Worm (Caenorhabditis elegans) whole organism, young adult: ENCODE data around the gene T04F8.2.

Source experiments
- B0261.1 ChIP-seq: sonication (generic microtip); optimal IDR thresholded peaks from 2 replicates; lab custom pipeline; 2016; ENCODE audit warnings: mild to moderate bottlenecking, missing genetic modification characterization, moderate library complexity, missing compliant biosample characterization
- B0336.3 ChIP-seq: fragments of 200-800 bp; sonication (Bioruptor generic); IDR thresholded peaks from 2 replicates; pipeline ENCODE4 v1.3.6; 2022; ENCODE audit warnings: missing genetic modification characterization, missing compliant biosample characterization
- F23B12.7 ChIP-seq: sonication (generic microtip); optimal IDR thresholded peaks from 2 replicates; lab custom pipeline; 2017; ENCODE audit warnings: missing genetic modification characterization, mild to moderate bottlenecking, missing compliant biosample characterization, antibody characterized with exemption, moderate library complexity; ENCODE audit not compliant: insufficient read depth
- F37B4.10 ChIP-seq: fragments of 200-800 bp; sonication (Bioruptor generic); IDR thresholded peaks from 2 replicates; pipeline ENCODE4 v1.3.6; 2022; ENCODE audit warnings: missing genetic modification characterization, missing compliant biosample characterization
- F52B5.7 ChIP-seq: sonication (generic microtip); optimal IDR thresholded peaks from 2 replicates; lab custom pipeline; 2016; ENCODE audit warnings: mild to moderate bottlenecking, missing genetic modification characterization, missing compliant biosample characterization
- F55B11.4 ChIP-seq: sonication (generic microtip); optimal IDR thresholded peaks from 2 replicates; lab custom pipeline; 2016; ENCODE audit warnings: missing compliant biosample characterization, missing genetic modification characterization, borderline replicate concordance; ENCODE audit not compliant: insufficient read depth
- F57C9.4 ChIP-seq: sonication (generic microtip); optimal IDR thresholded peaks from 2 replicates; lab custom pipeline; 2017; ENCODE audit warnings: mild to moderate bottlenecking, missing genetic modification characterization, missing compliant biosample characterization
- K12H6.12 ChIP-seq: fragments of 200-800 bp; sonication (Bioruptor generic); optimal IDR thresholded peaks from 2 replicates; lab custom pipeline; 2018; ENCODE audit warnings: mild to moderate bottlenecking, missing genetic modification characterization, missing compliant biosample characterization
- T26A5.8 ChIP-seq: sonication (generic microtip); optimal IDR thresholded peaks from 2 replicates; lab custom pipeline; 2016; ENCODE audit warnings: missing genetic modification characterization, missing compliant biosample characterization
- akir-1 ChIP-seq: fragments of 200-800 bp; sonication (Bioruptor generic); optimal IDR thresholded peaks from 2 replicates; lab custom pipeline; 2018; ENCODE audit warnings: mild to moderate bottlenecking, missing genetic modification characterization, moderate library complexity, missing compliant biosample characterization
- aptf-2 ChIP-seq: fragments of 200-800 bp; sonication (Bioruptor generic); conservative IDR thresholded peaks from 2 replicates; pipeline ENCODE4 v1.3.6; 2022; ENCODE audit warnings: missing genetic modification reagents, missing genetic modification characterization, missing compliant biosample characterization
- aptf-3 ChIP-seq: fragments of 200-800 bp; sonication (Bioruptor generic); IDR thresholded peaks from 2 replicates; pipeline ENCODE4 v1.3.6; 2022; ENCODE audit warnings: missing genetic modification characterization, missing compliant biosample characterization
- cebp-2 ChIP-seq: fragments of 200-800 bp; sonication (Bioruptor generic); IDR thresholded peaks from 2 replicates; pipeline ENCODE4 v1.3.6; 2022; ENCODE audit warnings: missing genetic modification characterization, missing compliant biosample characterization
- ceh-58 ChIP-seq: fragments of 200-800 bp; sonication (Bioruptor generic); IDR thresholded peaks from 2 replicates; pipeline ENCODE4 v1.3.6; 2022; ENCODE audit warnings: missing genetic modification characterization, missing compliant biosample characterization
- dpff-1 ChIP-seq: sonication (generic microtip); optimal IDR thresholded peaks from 2 replicates; lab custom pipeline; 2017; ENCODE audit warnings: mild to moderate bottlenecking, missing genetic modification characterization, missing compliant biosample characterization
- egl-18 ChIP-seq: fragments of 200-800 bp; sonication (Bioruptor generic); IDR thresholded peaks from 2 replicates; pipeline ENCODE4 v1.3.6; 2022; ENCODE audit warnings: missing genetic modification reagents, missing genetic modification characterization, missing compliant biosample characterization
- egl-44 ChIP-seq: fragments of 200-800 bp; sonication (Bioruptor generic); IDR thresholded peaks from 2 replicates; pipeline ENCODE4 v1.3.6; 2022; ENCODE audit warnings: missing genetic modification reagents, missing genetic modification characterization, missing compliant biosample characterization
- egrh-3 ChIP-seq: fragments of 200-800 bp; sonication (Bioruptor generic); IDR thresholded peaks from 2 replicates; pipeline ENCODE4 v1.3.6; 2022; ENCODE audit warnings: missing genetic modification reagents, missing genetic modification characterization, missing compliant biosample characterization
- hlh-12 ChIP-seq: sonication (generic microtip); optimal IDR thresholded peaks from 2 replicates; lab custom pipeline; 2016; ENCODE audit warnings: missing genetic modification characterization, missing compliant biosample characterization
- lag-1 ChIP-seq: fragments of 200-800 bp; sonication (Bioruptor generic); IDR thresholded peaks from 2 replicates; pipeline ENCODE4 v1.3.6; 2022; ENCODE audit warnings: missing genetic modification reagents, missing genetic modification characterization, missing compliant biosample characterization
- lin-54 ChIP-seq: fragments of 200-800 bp; sonication (Bioruptor generic); optimal IDR thresholded peaks from 2 replicates; lab custom pipeline; 2018; ENCODE audit warnings: mild to moderate bottlenecking, missing genetic modification characterization, missing compliant biosample characterization
- lir-1 ChIP-seq: fragments of 200-800 bp; sonication (Bioruptor generic); conservative IDR thresholded peaks from 2 replicates; pipeline ENCODE4 v1.3.6; 2022; ENCODE audit warnings: missing genetic modification reagents, missing genetic modification characterization, missing compliant biosample characterization
- madf-3 ChIP-seq: fragments of 200-800 bp; sonication (Bioruptor generic); IDR thresholded peaks from 2 replicates; pipeline ENCODE4 v1.3.6; 2022; ENCODE audit warnings: missing genetic modification reagents, missing genetic modification characterization, missing compliant biosample characterization
- madf-6 ChIP-seq: fragments of 200-800 bp; sonication (Bioruptor generic); IDR thresholded peaks from 2 replicates; pipeline ENCODE4 v1.3.6; 2022; ENCODE audit warnings: missing genetic modification reagents, missing genetic modification characterization, missing compliant biosample characterization
- madf-8 ChIP-seq: fragments of 200-800 bp; sonication (Bioruptor generic); conservative IDR thresholded peaks from 2 replicates; pipeline ENCODE4 v1.3.6; 2022; ENCODE audit warnings: missing genetic modification reagents, missing genetic modification characterization, missing compliant biosample characterization
- pbrm-1 ChIP-seq: fragments of 200-800 bp; sonication (Bioruptor generic); IDR thresholded peaks from 2 replicates; pipeline ENCODE4 v1.3.6; 2022; ENCODE audit warnings: missing genetic modification reagents, missing genetic modification characterization, missing compliant biosample characterization
- rcor-1 ChIP-seq: fragments of 200-800 bp; sonication (Bioruptor generic); IDR thresholded peaks from 2 replicates; pipeline ENCODE4 v1.3.6; 2022; ENCODE audit warnings: missing genetic modification reagents, missing genetic modification characterization, missing compliant biosample characterization
- repo-1 ChIP-seq: sonication (generic microtip); optimal IDR thresholded peaks from 2 replicates; lab custom pipeline; 2017; ENCODE audit warnings: mild to moderate bottlenecking, missing genetic modification characterization, missing compliant biosample characterization
- sdz-38 ChIP-seq: sonication (generic microtip); optimal IDR thresholded peaks from 2 replicates; lab custom pipeline; 2016; ENCODE audit warnings: missing genotype, missing genetic modification characterization, missing compliant biosample characterization
- snpc-1.3 ChIP-seq: sonication (generic microtip); optimal IDR thresholded peaks from 2 replicates; lab custom pipeline; 2017; ENCODE audit warnings: missing genetic modification characterization, mild to moderate bottlenecking, missing compliant biosample characterization, antibody characterized with exemption, moderate library complexity, missing genotype, missing genetic modification reagents; ENCODE audit not compliant: insufficient read depth
- tbx-9 ChIP-seq: sonication (generic microtip); optimal IDR thresholded peaks from 2 replicates; lab custom pipeline; 2016; ENCODE audit warnings: borderline replicate concordance, missing genetic modification characterization, inconsistent platforms, missing compliant biosample characterization
- tlf-1 ChIP-seq: fragments of 200-800 bp; sonication (Bioruptor generic); optimal IDR thresholded peaks from 2 replicates; lab custom pipeline; 2018; ENCODE audit warnings: mild to moderate bottlenecking, missing genetic modification characterization, missing compliant biosample characterization
- unc-130 ChIP-seq: sonication (generic microtip); optimal IDR thresholded peaks from 2 replicates; lab custom pipeline; 2016; ENCODE audit warnings: missing genetic modification reagents, missing genetic modification characterization, missing compliant biosample characterization
- xnd-1 ChIP-seq: sonication (generic microtip); optimal IDR thresholded peaks from 2 replicates; lab custom pipeline; 2016; ENCODE audit warnings: missing genotype, missing genetic modification reagents, missing genetic modification characterization, missing compliant biosample characterization
- ztf-22 ChIP-seq: fragments of 200-800 bp; sonication (Bioruptor generic); optimal IDR thresholded peaks from 2 replicates; lab custom pipeline; 2018; ENCODE audit warnings: mild to moderate bottlenecking, missing genetic modification characterization, moderate library complexity, missing compliant biosample characterization
- ztf-25 ChIP-seq: fragments of 200-800 bp; sonication (Bioruptor generic); IDR thresholded peaks from 2 replicates; pipeline ENCODE4 v1.3.6; 2022; ENCODE audit warnings: missing genetic modification reagents, missing genetic modification characterization, missing compliant biosample characterization
- ztf-26 ChIP-seq: sonication (generic microtip); optimal IDR thresholded peaks from 2 replicates; lab custom pipeline; 2017; ENCODE audit warnings: missing genetic modification characterization, missing compliant biosample characterization
- ztf-6 ChIP-seq: fragments of 200-800 bp; sonication (Bioruptor generic); IDR thresholded peaks from 2 replicates; pipeline ENCODE4 v1.3.6; 2022; ENCODE audit warnings: missing genetic modification reagents, missing genetic modification characterization, missing compliant biosample characterization

T04F8.2 gene

ce11 chrX:11633278-11633677 is 23.1 kb downstream of the T04F8.2 start (continued):
- no peak for TF ChIP-seq aptf-3 (GFP tag; lab: Robert Waterston, UW)

ce11 chrX:11632107-11632506 is 24.3 kb downstream of the T04F8.2 start, which contains the start of gene sto-6:
TSS of gene sto-6 (plus strand) at chrX:11632407.
- TF ChIP-seq madf-3 (GFP tag; lab: Robert Waterston, UW): no peak
- no peak for TF ChIP-seq repo-1
- no peak for TF ChIP-seq F55B11.4 (tag; lab: Kevin White, UChicago)
- no peak for TF ChIP-seq cebp-2
- no peak for TF ChIP-seq B0336.3
- TF ChIP-seq xnd-1 (tag; lab: Kevin White, UChicago): no peak
- no peak for TF ChIP-seq egl-44
- TF ChIP-seq B0261.1 (tag; lab: Kevin White, UChicago): no peak
- TF ChIP-seq lag-1 (GFP tag; lab: Robert Waterston, UW): no peak
- TF ChIP-seq F52B5.7 (tag; lab: Kevin White, UChicago): no peak
- no peak for TF ChIP-seq hlh-12 (tag; lab: Kevin White, UChicago)
- no peak for TF ChIP-seq aptf-2
- TF ChIP-seq pbrm-1 (GFP tag; lab: Robert Waterston, UW): no peak
- no peak for TF ChIP-seq lin-54 (GFP tag; lab: Kevin White, UChicago)
- TF ChIP-seq tbx-9 (tag; lab: Kevin White, UChicago): no peak
- no peak for TF ChIP-seq F37B4.10 (GFP tag; lab: Robert Waterston, UW)
- no peak for TF ChIP-seq ztf-26
- no peak for TF ChIP-seq egrh-3 (GFP tag; lab: Robert Waterston, UW)
- TF ChIP-seq, all 124 proteins: peak for 0

ce11 chrX:11630499-11630898 is 25.9 kb downstream of the T04F8.2 start:
- TF ChIP-seq ceh-58 (GFP tag; lab: Robert Waterston, UW) (no peak), rcor-1 (GFP tag; lab: Robert Waterston, UW) (no peak), akir-1 (GFP tag; lab: Kevin White, UChicago) (no peak), madf-3 (GFP tag; lab: Robert Waterston, UW) (no peak), F52B5.7 (tag; lab: Kevin White, UChicago) (no peak), F23B12.7 (no peak), F57C9.4 (tag; lab: Kevin White, UChicago) (no peak), T26A5.8 (tag; lab: Kevin White, UChicago) (no peak), ztf-6 (GFP tag; lab: Robert Waterston, UW) (no peak), repo-1 (no peak), lir-1 (GFP tag; lab: Robert Waterston, UW) (no peak), K12H6.12 (tag; lab: Kevin White, UChicago) (no peak), ztf-22 (GFP tag; lab: Kevin White, UChicago) (no peak), sdz-38 (tag; lab: Kevin White, UChicago) (no peak), snpc-1.3 (no peak), egl-18 (GFP tag; lab: Robert Waterston, UW) (no peak), madf-8 (GFP tag; lab: Robert Waterston, UW) (no peak), egrh-3 (GFP tag; lab: Robert Waterston, UW) (no peak), unc-130 (GFP tag; lab: Kevin White, UChicago) (no peak)

ce11 chrX:11628580-11628979 is 27.8 kb downstream of the T04F8.2 start, which contains the start of gene spp-30:
TSS of gene spp-30 (minus strand) at chrX:11628680.
- no peak for TF ChIP-seq madf-6 (GFP tag; lab: Robert Waterston, UW)
- TF ChIP-seq dpff-1 (tag; lab: Kevin White, UChicago): no peak
- no peak for TF ChIP-seq tlf-1 (GFP tag; lab: Kevin White, UChicago)
- TF ChIP-seq ztf-25 (GFP tag; lab: Robert Waterston, UW): no peak
